Fruit fly (Drosophila melanogaster) whole organism, embryonic: Measurements from ENCODE around the gene Rbfox1.

Source experiments
- BEAF-32 ChIP-seq: fragments of 200-800 bp; sonication (Bioruptor generic); optimal IDR thresholded peaks from 3 replicates; lab custom pipeline; 2017; ENCODE audit warnings: missing biosample characterization, missing genetic modification characterization, mild to moderate bottlenecking, moderate library complexity, missing genetic modification reagents
- C15 ChIP-seq: fragments of 200-800 bp; sonication (Bioruptor generic); IDR thresholded peaks from 3 replicates; pipeline ENCODE4 v1.3.6; 2022; ENCODE audit warnings: missing biosample characterization, missing genetic modification characterization
- CG10274 ChIP-seq: fragments of 200-800 bp; sonication (Bioruptor generic); optimal IDR thresholded peaks from 3 replicates; lab custom pipeline; 2017; ENCODE audit warnings: missing biosample characterization, mild to moderate bottlenecking, missing genetic modification characterization
- CG11456 ChIP-seq: fragments of 200-800 bp; sonication (Bioruptor generic); IDR thresholded peaks from 3 replicates; pipeline ENCODE4 v1.3.6; 2022; ENCODE audit warnings: missing biosample characterization, missing genetic modification characterization
- CG12236 ChIP-seq: fragments of 200-800 bp; sonication (Bioruptor generic); optimal IDR thresholded peaks from 2 replicates; lab custom pipeline; 2016; ENCODE audit warnings: missing biosample characterization, missing genetic modification characterization
- CG13123 ChIP-seq: fragments of 200-800 bp; sonication (Bioruptor generic); optimal IDR thresholded peaks from 2 replicates; lab custom pipeline; 2016; ENCODE audit warnings: missing biosample characterization, missing genetic modification characterization
- CG13287 ChIP-seq: fragments of 200-800 bp; sonication (Bioruptor generic); IDR thresholded peaks from 2 replicates; pipeline ENCODE4 v1.3.6; 2022; ENCODE audit warnings: missing biosample characterization, missing genetic modification characterization; ENCODE audit not compliant: partially characterized antibody
- CG14667 ChIP-seq: fragments of 200-800 bp; sonication (Bioruptor generic); IDR thresholded peaks from 2 replicates; pipeline ENCODE4 v1.3.6; 2022; ENCODE audit warnings: missing biosample characterization, missing genetic modification characterization
- CG14965 ChIP-seq: fragments of 200-800 bp; sonication (Bioruptor generic); optimal IDR thresholded peaks from 2 replicates; lab custom pipeline; 2016; ENCODE audit warnings: missing biosample characterization, missing genetic modification characterization, borderline replicate concordance
- CG15073 ChIP-seq: fragments of 200-800 bp; sonication (Bioruptor generic); optimal IDR thresholded peaks from 2 replicates; lab custom pipeline; 2016; ENCODE audit warnings: missing biosample characterization, missing genetic modification characterization
- CG15479 ChIP-seq: fragments of 200-800 bp; sonication (Bioruptor generic); optimal IDR thresholded peaks from 3 replicates; lab custom pipeline; 2019; ENCODE audit warnings: missing biosample characterization, mild to moderate bottlenecking, missing genetic modification characterization, moderate library complexity
- CG15601 ChIP-seq: fragments of 200-800 bp; sonication (Bioruptor generic); optimal IDR thresholded peaks from 3 replicates; lab custom pipeline; 2019; ENCODE audit warnings: missing biosample characterization, mild to moderate bottlenecking, missing genetic modification characterization, moderate library complexity
- CG1647 ChIP-seq: fragments of 200-800 bp; sonication (Bioruptor generic); optimal IDR thresholded peaks from 3 replicates; lab custom pipeline; 2016; ENCODE audit warnings: missing biosample characterization, missing genetic modification characterization
- CG16813 ChIP-seq: fragments of 200-800 bp; sonication (Bioruptor generic); IDR thresholded peaks from 3 replicates; pipeline ENCODE4 v1.3.6; 2022; ENCODE audit warnings: missing biosample characterization, missing genetic modification characterization; ENCODE audit not compliant: partially characterized antibody
- CG17361 ChIP-seq: fragments of 200-800 bp; sonication (Bioruptor generic); IDR thresholded peaks from 3 replicates; pipeline ENCODE4 v1.3.6; 2022; ENCODE audit warnings: missing biosample characterization, missing genetic modification characterization
- CG32767 ChIP-seq: fragments of 200-800 bp; sonication (Bioruptor generic); IDR thresholded peaks from 2 replicates; pipeline ENCODE4 v1.3.6; 2022; ENCODE audit warnings: missing biosample characterization, missing genetic modification characterization
- CG4854 ChIP-seq: fragments of 200-800 bp; sonication (Bioruptor generic); optimal IDR thresholded peaks from 2 replicates; lab custom pipeline; 2016; ENCODE audit warnings: missing biosample characterization, missing genetic modification characterization, inconsistent platforms
- CG7963 ChIP-seq: fragments of 200-800 bp; sonication (Bioruptor generic); IDR thresholded peaks from 3 replicates; pipeline ENCODE4 v1.3.6; 2022; ENCODE audit warnings: missing biosample characterization, missing genetic modification characterization; ENCODE audit not compliant: partially characterized antibody
- CG9932 ChIP-seq: fragments of 200-800 bp; sonication (Bioruptor generic); IDR thresholded peaks from 2 replicates; pipeline ENCODE4 v1.3.6; 2022; ENCODE audit warnings: missing biosample characterization, missing genetic modification characterization
- D19B ChIP-seq: fragments of 200-800 bp; sonication (Bioruptor generic); optimal IDR thresholded peaks from 2 replicates; lab custom pipeline; 2017; ENCODE audit warnings: missing biosample characterization, mild to moderate bottlenecking, missing genetic modification characterization
- Dip2 ChIP-seq: fragments of 200-800 bp; sonication (Bioruptor generic); IDR thresholded peaks from 2 replicates; pipeline ENCODE4 v1.3.6; 2022; ENCODE audit warnings: missing biosample characterization, missing genetic modification characterization
- Doc3 ChIP-seq: fragments of 200-800 bp; sonication (Bioruptor generic); IDR thresholded peaks from 3 replicates; pipeline ENCODE4 v1.3.6; 2022; ENCODE audit warnings: missing biosample characterization, missing genetic modification characterization; ENCODE audit not compliant: partially characterized antibody
- Gug ChIP-seq: fragments of 200-800 bp; sonication (Bioruptor generic); IDR thresholded peaks from 4 replicates; pipeline ENCODE4 v1.3.6; 2022; ENCODE audit warnings: missing biosample characterization, missing genetic modification characterization
- Hey ChIP-seq: fragments of 200-800 bp; sonication (Bioruptor generic); optimal IDR thresholded peaks from 3 replicates; lab custom pipeline; 2018; ENCODE audit warnings: missing biosample characterization, mild to moderate bottlenecking, missing genetic modification characterization
- Lhr ChIP-seq: fragments of 200-800 bp; sonication (Bioruptor generic); optimal IDR thresholded peaks from 3 replicates; lab custom pipeline; 2017; ENCODE audit warnings: mild to moderate bottlenecking, missing biosample characterization, missing genetic modification reagents, missing genetic modification characterization
- Mad ChIP-seq: fragments of 200-800 bp; sonication (Bioruptor generic); optimal IDR thresholded peaks from 2 replicates; lab custom pipeline; 2016; ENCODE audit warnings: missing biosample characterization, missing genetic modification characterization
- Oaz ChIP-seq: fragments of 200-800 bp; sonication (Bioruptor generic); IDR thresholded peaks from 2 replicates; pipeline ENCODE4 v1.3.6; 2022; ENCODE audit warnings: missing biosample characterization, missing genetic modification characterization
- Ssrp ChIP-seq: fragments of 200-800 bp; sonication (Bioruptor generic); optimal IDR thresholded peaks from 2 replicates; lab custom pipeline; 2018; ENCODE audit warnings: missing biosample characterization, mild to moderate bottlenecking, missing genetic modification characterization, moderate library complexity
- Stat92E ChIP-seq, 3 experiments: fragments of >200 bp in 2 of 3; fragments of 200-800 bp in 1 of 3; sonication (Bioruptor generic) in 1 of 3; optimal IDR thresholded peaks; 2 replicates each; lab custom pipeline; 2017 to 2019; ENCODE audit warnings: missing biosample characterization in 3 of 3, missing genetic modification characterization in 3 of 3, mild to moderate bottlenecking in 1 of 3, moderate library complexity in 1 of 3
- bowl ChIP-seq: fragments of 200-800 bp; sonication (Bioruptor generic); IDR thresholded peaks from 2 replicates; pipeline ENCODE4 v1.3.6; 2022; ENCODE audit warnings: missing biosample characterization, missing genetic modification characterization
- cas ChIP-seq: fragments of 200-800 bp; sonication (Bioruptor generic); IDR thresholded peaks from 2 replicates; pipeline ENCODE4 v1.3.6; 2022; ENCODE audit warnings: missing biosample characterization, missing genetic modification characterization
- crc ChIP-seq: fragments of 200-800 bp; sonication (Bioruptor generic); optimal IDR thresholded peaks from 2 replicates; lab custom pipeline; 2016; ENCODE audit warnings: missing biosample characterization, missing genetic modification characterization
- danr ChIP-seq: fragments of 200-800 bp; sonication (Bioruptor generic); IDR thresholded peaks from 2 replicates; pipeline ENCODE4 v1.3.6; 2022; ENCODE audit warnings: missing biosample characterization, missing genetic modification characterization
- dati ChIP-seq: fragments of 200-800 bp; sonication (Bioruptor generic); IDR thresholded peaks from 2 replicates; pipeline ENCODE4 v1.3.6; 2022; ENCODE audit warnings: missing biosample characterization, missing genetic modification characterization
- disco-r ChIP-seq: fragments of 200-800 bp; sonication (Bioruptor generic); optimal IDR thresholded peaks from 2 replicates; lab custom pipeline; 2016; ENCODE audit warnings: missing biosample characterization, missing genetic modification characterization
- ewg ChIP-seq: fragments of 200-800 bp; sonication (Bioruptor generic); optimal IDR thresholded peaks from 3 replicates; lab custom pipeline; 2017; ENCODE audit warnings: mild to moderate bottlenecking, missing biosample characterization, missing genetic modification reagents, missing genetic modification characterization
- fd96Cb ChIP-seq: fragments of 200-800 bp; sonication (Bioruptor generic); optimal IDR thresholded peaks from 2 replicates; lab custom pipeline; 2018; ENCODE audit warnings: missing biosample characterization, mild to moderate bottlenecking, missing genetic modification characterization, moderate library complexity
- fu2 ChIP-seq: fragments of 200-800 bp; sonication (Bioruptor generic); optimal IDR thresholded peaks from 2 replicates; lab custom pipeline; 2016; ENCODE audit warnings: missing biosample characterization, missing genetic modification characterization
- gsb ChIP-seq: fragments of 200-800 bp; sonication (Bioruptor generic); IDR thresholded peaks from 2 replicates; pipeline ENCODE4 v1.3.6; 2022; ENCODE audit warnings: missing biosample characterization, missing genetic modification characterization
- hkb ChIP-seq, 2 experiments: fragments of 200-800 bp in 1 of 2; fragments of >200 bp in 1 of 2; sonication (Bioruptor generic) in 1 of 2; IDR thresholded peaks in 1 of 2; optimal IDR thresholded peaks in 1 of 2; 2 replicates each; pipeline versions ENCODE4 v1.3.6 to Lab custom; 2017 to 2022; ENCODE audit warnings: missing biosample characterization in 1 of 2, missing genetic modification characterization in 1 of 2
- inv ChIP-seq: fragments of 200-800 bp; sonication (Bioruptor generic); IDR thresholded peaks from 2 replicates; pipeline ENCODE4 v1.3.6; 2022; ENCODE audit warnings: missing biosample characterization, missing genetic modification characterization; ENCODE audit not compliant: partially characterized antibody
- jigr1 ChIP-seq: fragments of 200-800 bp; sonication (Bioruptor generic); IDR thresholded peaks from 3 replicates; pipeline ENCODE4 v1.3.6; 2022; ENCODE audit warnings: missing biosample characterization, missing genetic modification characterization
- lilli ChIP-seq: fragments of 200-800 bp; sonication (Bioruptor generic); optimal IDR thresholded peaks from 3 replicates; lab custom pipeline; 2016; ENCODE audit warnings: missing biosample characterization, missing genetic modification characterization
- mirr ChIP-seq: fragments of 200-800 bp; sonication (Bioruptor generic); optimal IDR thresholded peaks from 3 replicates; lab custom pipeline; 2018; ENCODE audit warnings: missing biosample characterization, mild to moderate bottlenecking, missing genetic modification characterization
- nmo ChIP-seq: fragments of 200-800 bp; sonication (Bioruptor generic); optimal IDR thresholded peaks from 2 replicates; lab custom pipeline; 2018; ENCODE audit warnings: missing biosample characterization, mild to moderate bottlenecking, missing genetic modification characterization, moderate library complexity
- p53 ChIP-seq: fragments of 200-800 bp; sonication (Bioruptor generic); optimal IDR thresholded peaks from 2 replicates; lab custom pipeline; 2016; ENCODE audit warnings: missing biosample characterization, missing genetic modification characterization
- schlank ChIP-seq: fragments of 200-800 bp; sonication (Bioruptor generic); optimal IDR thresholded peaks from 2 replicates; lab custom pipeline; 2018; ENCODE audit warnings: missing biosample characterization, mild to moderate bottlenecking, missing genetic modification characterization
- sd ChIP-seq: fragments of 200-800 bp; sonication (Bioruptor generic); optimal IDR thresholded peaks from 3 replicates; lab custom pipeline; 2018; ENCODE audit warnings: missing biosample characterization, mild to moderate bottlenecking, missing genetic modification characterization, moderate library complexity
- slou ChIP-seq: fragments of 200-800 bp; sonication (Bioruptor generic); optimal IDR thresholded peaks from 3 replicates; lab custom pipeline; 2016; ENCODE audit warnings: missing biosample characterization, missing genetic modification characterization
- wor ChIP-seq: fragments of 200-800 bp; sonication (Bioruptor generic); IDR thresholded peaks from 2 replicates; pipeline ENCODE4 v1.3.6; 2022; ENCODE audit warnings: missing biosample characterization, missing genetic modification characterization
- zen2 ChIP-seq: fragments of 200-800 bp; sonication (Bioruptor generic); IDR thresholded peaks from 3 replicates; pipeline ENCODE4 v1.3.6; 2022; ENCODE audit warnings: missing biosample characterization, missing genetic modification characterization; ENCODE audit not compliant: partially characterized antibody

Rbfox1 gene

dm6 chr3L:10482477-10482876 lies 1.3 kb downstream of the Rbfox1 start (continued):
- no peak for TF ChIP-seq CG1647 (GFP tag; lab: Kevin White, UChicago)
- no peak for TF ChIP-seq CG13123 (GFP tag; lab: Kevin White, UChicago)
- TF ChIP-seq slou (GFP tag; lab: Kevin White, UChicago) = no peak
- no peak for TF ChIP-seq CG10274 (GFP tag; lab: Kevin White, UChicago)
- no peak for TF ChIP-seq fu2 (GFP tag; lab: Kevin White, UChicago)
- no peak for TF ChIP-seq CG15073
- no peak for TF ChIP-seq Lhr (GFP tag; lab: Kevin White, UChicago)
- no peak for TF ChIP-seq CG12236 (GFP tag; lab: Kevin White, UChicago)
- TF ChIP-seq zen2 = no peak
- peak; percentile 25 for TF ChIP-seq lilli (GFP tag; lab: Kevin White, UChicago)
- TF ChIP-seq schlank (tag; lab: Kevin White, UChicago) = no peak
- TF ChIP-seq CG7963 (GFP tag; lab: Robert Waterston, UW) = no peak
- no peak for TF ChIP-seq CG13287 (GFP tag; lab: Robert Waterston, UW)
- TF ChIP-seq Ssrp (tag; lab: Kevin White, UChicago) = no peak
- no peak for TF ChIP-seq Hey (tag; lab: Kevin White, UChicago)
- TF ChIP-seq Mad (GFP tag; lab: Kevin White, UChicago) = no peak
- TF ChIP-seq crc (GFP tag; lab: Kevin White, UChicago) = no peak
- TF ChIP-seq cas = no peak
- TF ChIP-seq CG17361 (GFP tag; lab: Robert Waterston, UW) = no peak
- TF ChIP-seq Doc3 = no peak
- no peak for TF ChIP-seq gsb (GFP tag; lab: Robert Waterston, UW)
- no peak for TF ChIP-seq CG11456 (GFP tag; lab: Robert Waterston, UW)
- peak; percentile 34; the same call in 1 of the 2 replicates for TF ChIP-seq CG9932 (GFP tag; lab: Robert Waterston, UW)
- no peak for TF ChIP-seq wor (GFP tag; lab: Robert Waterston, UW)
- no peak for TF ChIP-seq sd (tag; lab: Kevin White, UChicago)
- TF ChIP-seq CG16813 (GFP tag; lab: Robert Waterston, UW) = no peak
- no peak for TF ChIP-seq danr (GFP tag; lab: Robert Waterston, UW)
- no peak for TF ChIP-seq CG14667
- TF ChIP-seq mirr (GFP tag; lab: Kevin White, UChicago) = no peak
- TF ChIP-seq ewg (GFP tag; lab: Kevin White, UChicago) = no peak
- no peak for TF ChIP-seq CG15601 (tag; lab: Kevin White, UChicago)
- no peak for TF ChIP-seq BEAF-32 (GFP tag; lab: Kevin White, UChicago)
- no peak for TF ChIP-seq p53 (GFP tag; lab: Kevin White, UChicago)
- TF ChIP-seq CG14965 (GFP tag; lab: Kevin White, UChicago) = no peak
- TF ChIP-seq dati (GFP tag; lab: Robert Waterston, UW) = no peak
- TF ChIP-seq CG32767 (GFP tag; lab: Robert Waterston, UW) = 0 out of 2 replicates have a peak, but pooled peaks have one; percentile 19
- TF ChIP-seq C15 (GFP tag; lab: Robert Waterston, UW) = no peak
- TF ChIP-seq inv (GFP tag; lab: Robert Waterston, UW) = no peak
- TF ChIP-seq bowl = no peak
- TF ChIP-seq Gug (GFP tag; lab: Robert Waterston, UW) = no peak
- no peak for TF ChIP-seq jigr1 (GFP tag; lab: Robert Waterston, UW)
- TF ChIP-seq CG15479 (GFP tag; lab: Kevin White, UChicago) = no peak
- TF ChIP-seq Oaz (GFP tag; lab: Robert Waterston, UW) = no peak
- peak; percentile 1 for TF ChIP-seq nmo (GFP tag; lab: Kevin White, UChicago)
- no peak for TF ChIP-seq CG4854 (GFP tag; lab: Kevin White, UChicago)
- no peak for TF ChIP-seq disco-r (GFP tag; lab: Kevin White, UChicago)
- no peak for TF ChIP-seq Dip2
- TF ChIP-seq D19B (GFP tag; lab: Kevin White, UChicago) = no peak
- TF ChIP-seq Stat92E (GFP tag; optimal IDR thresholded peaks at IDR 0.05; lab: Kevin White, UChicago) = no peak
- no peak for TF ChIP-seq hkb (optimal IDR thresholded peaks at IDR 0.05; lab: Kevin White, UChicago)
- TF ChIP-seq hkb (GFP tag; IDR thresholded peaks at IDR 0.05; lab: Robert Waterston, UW) = no peak
- no peak for TF ChIP-seq fd96Cb (tag; lab: Kevin White, UChicago)
